Worm (Caenorhabditis elegans) whole organism, L1 larva: ENCODE data around the gene F23F1.4.
A peak's percentile ranks its signal among the peaks of the same experiment; 100 is the strongest.

Source experiments
- alr-1 ChIP-seq: fragments of 200-800 bp; sonication (Bioruptor generic); optimal IDR thresholded peaks from 2 replicates; lab custom pipeline; 2018; ENCODE audit warnings: borderline replicate concordance, mild to moderate bottlenecking, missing genetic modification characterization, missing compliant biosample characterization
- blmp-1 ChIP-seq: fragments of 150-350 bp; optimal IDR thresholded peaks from 2 replicates; lab custom pipeline; 2014; ENCODE audit warnings: missing biosample characterization, missing genetic modification characterization
- ceh-82 ChIP-seq, 3 experiments: fragments of 150-350 bp in 1 of 3; sonication (generic microtip) in 2 of 3; optimal IDR thresholded peaks; 2 replicates each; lab custom pipeline; 2014 to 2017; ENCODE audit warnings: missing biosample characterization in 3 of 3, missing genetic modification characterization in 3 of 3
- dpl-1 ChIP-seq, 3 experiments: fragments of 150-350 bp in 2 of 3; sonication (generic microtip) in 1 of 3; optimal IDR thresholded peaks; 2 replicates each; lab custom pipeline; 2014 to 2017; ENCODE audit warnings: missing biosample characterization in 3 of 3, missing genetic modification characterization in 3 of 3, missing genetic modification reagents in 3 of 3
- efl-1 ChIP-seq, 4 experiments: fragments of 150-350 bp; optimal IDR thresholded peaks in 3 of 4; peaks in 1 of 4; 1 replicate in 1 of 4; 2 replicates in 3 of 4; lab custom pipeline; 2014; ENCODE audit warnings: missing biosample characterization in 2 of 4, missing genetic modification characterization in 2 of 4, missing genetic modification reagents in 2 of 4
- hpl-2 ChIP-seq: fragments of 150-350 bp; optimal IDR thresholded peaks from 2 replicates; lab custom pipeline; 2014; ENCODE audit warnings: missing biosample characterization, missing genetic modification reagents, missing genetic modification characterization
- irx-1 ChIP-seq: sonication (generic microtip); optimal IDR thresholded peaks from 2 replicates; lab custom pipeline; 2016; ENCODE audit warnings: missing genetic modification characterization, missing compliant biosample characterization
- jun-1 ChIP-seq: fragments of 150-350 bp; optimal IDR thresholded peaks from 2 replicates; lab custom pipeline; 2014; ENCODE audit warnings: missing biosample characterization, missing genetic modification reagents, missing genetic modification characterization
- lin-14 ChIP-seq: fragments of 200-800 bp; sonication (Bioruptor generic); optimal IDR thresholded peaks from 2 replicates; lab custom pipeline; 2018; ENCODE audit warnings: mild to moderate bottlenecking, missing genetic modification characterization, moderate library complexity, missing compliant biosample characterization
- mep-1 ChIP-seq: fragments of 150-350 bp; optimal IDR thresholded peaks from 2 replicates; lab custom pipeline; 2014; ENCODE audit warnings: missing biosample characterization, missing genetic modification characterization
- nhr-19 ChIP-seq: fragments of 200-800 bp; sonication (Bioruptor generic); conservative IDR thresholded peaks from 2 replicates; pipeline ENCODE4 v1.3.6; 2022; ENCODE audit warnings: missing genetic modification characterization, missing compliant biosample characterization
- rnt-1 ChIP-seq: sonication (generic microtip); optimal IDR thresholded peaks from 2 replicates; lab custom pipeline; 2016; ENCODE audit warnings: mild to moderate bottlenecking, missing genetic modification characterization, moderate library complexity, missing compliant biosample characterization

Gene F23F1.4

ce11 chrII:1334-1898 lies 26.8 kb downstream of the F23F1.4 start, which contains the start of gene 2L52.1:
Gene 2L52.1 (plus strand): TSS chrII:1848.
- TF ChIP-seq ceh-82 (tag; optimal IDR thresholded peaks at IDR 0.05; lab: Kevin White, UChicago) (no peak), blmp-1 (tag; lab: Kevin White, UChicago) (peak; percentile 48), alr-1 (no peak), rnt-1 (peak; percentile 6), mep-1 (tag; lab: Kevin White, UChicago) (peak; percentile 26)
- TF ChIP-seq, all 84 proteins: peak for 3

- peak; percentile 34 for TF ChIP-seq blmp-1 (tag; lab: Kevin White, UChicago)
- peak in 1 of 3 experiments; percentile 1 for TF ChIP-seq dpl-1 (GFP tag; optimal IDR thresholded peaks at IDR 0.05; lab: Kevin White, UChicago)
- TF ChIP-seq lin-14 = peak; percentile 43
- peak; percentile 26 for TF ChIP-seq mep-1 (tag; lab: Kevin White, UChicago)
- no peak for TF ChIP-seq jun-1 (tag; lab: Kevin White, UChicago)
- no peak for TF ChIP-seq nhr-19 (GFP tag; lab: Robert Waterston, UW)
- no peak for TF ChIP-seq irx-1
- no peak for TF ChIP-seq hpl-2
- TF ChIP-seq efl-1 (optimal IDR thresholded peaks at IDR 0.05; lab: Kevin White, UChicago) = peak in 1 of 2 experiments; percentile 0
- peak in 1 of 2 experiments; percentile 29 for TF ChIP-seq efl-1 (GFP tag; optimal IDR thresholded peaks at IDR 0.05 in 1 of 2; lab: Kevin White, UChicago)
Observed at ce11 chrII:586-985, 27.6 kb downstream of the F23F1.4 start.
